Fruit fly (Drosophila melanogaster) whole organism, prepupa: ENCODE measurements around the gene Lcp65Ag2.

ENCODE experiments used
- Blimp-1 ChIP-seq: fragments of 200-800 bp; sonication (Bioruptor generic); optimal IDR thresholded peaks from 3 replicates; lab custom pipeline; 2017; ENCODE audit warnings: missing biosample characterization, missing genetic modification characterization, mild to moderate bottlenecking, moderate library complexity, missing genetic modification reagents
- CG10631 ChIP-seq: fragments of 200-800 bp; sonication (Bioruptor generic); optimal IDR thresholded peaks from 2 replicates; lab custom pipeline; 2016; ENCODE audit warnings: missing biosample characterization, missing genetic modification characterization
- CG1621 ChIP-seq: fragments of 200-800 bp; sonication (Bioruptor generic); optimal IDR thresholded peaks from 3 replicates; lab custom pipeline; 2018; ENCODE audit warnings: missing biosample characterization, mild to moderate bottlenecking, missing genetic modification characterization
- CG16779 ChIP-seq: fragments of 200-800 bp; sonication (Bioruptor generic); optimal IDR thresholded peaks from 3 replicates; lab custom pipeline; 2017; ENCODE audit warnings: missing biosample characterization, mild to moderate bottlenecking, missing genetic modification characterization
- CG34406 ChIP-seq: fragments of 200-800 bp; sonication (Bioruptor generic); optimal IDR thresholded peaks from 3 replicates; lab custom pipeline; 2016; ENCODE audit warnings: missing biosample characterization, missing genetic modification characterization
- CG6792 ChIP-seq: fragments of 200-800 bp; sonication (Bioruptor generic); optimal IDR thresholded peaks from 3 replicates; lab custom pipeline; 2016; ENCODE audit warnings: missing biosample characterization, missing genetic modification characterization
- CG6808 ChIP-seq: fragments of 200-800 bp; sonication (Bioruptor generic); optimal IDR thresholded peaks from 3 replicates; lab custom pipeline; 2017; ENCODE audit warnings: missing biosample characterization, missing genetic modification characterization, mild to moderate bottlenecking, moderate library complexity, missing genetic modification reagents
- Eip78C ChIP-seq: fragments of 200-800 bp; sonication (Bioruptor generic); peaks from one replicate; lab custom pipeline; 2016; ENCODE audit warnings: missing biosample characterization, missing genetic modification characterization
- Eip93F ChIP-seq: fragments of 200-800 bp; sonication (Bioruptor generic); optimal IDR thresholded peaks from 2 replicates; lab custom pipeline; 2016; ENCODE audit warnings: missing biosample characterization, mild to moderate bottlenecking, missing genetic modification characterization
- Hr38 ChIP-seq: sonication (Bioruptor generic); optimal IDR thresholded peaks from 2 replicates; lab custom pipeline; 2016; ENCODE audit warnings: missing biosample characterization, missing genetic modification characterization
- Hr39 ChIP-seq: fragments of 200-800 bp; sonication (Bioruptor generic); optimal IDR thresholded peaks from 2 replicates; lab custom pipeline; 2016; ENCODE audit warnings: missing biosample characterization, missing genetic modification characterization
- pdm3 ChIP-seq: fragments of 200-800 bp; sonication (Bioruptor generic); optimal IDR thresholded peaks from 3 replicates; lab custom pipeline; 2016; ENCODE audit warnings: missing biosample characterization, missing genetic modification characterization
- spab ChIP-seq: fragments of 200-800 bp; sonication (Bioruptor generic); optimal IDR thresholded peaks from 2 replicates; lab custom pipeline; 2017; ENCODE audit warnings: missing biosample characterization, mild to moderate bottlenecking, missing genetic modification characterization, missing genetic modification reagents
- topi ChIP-seq: fragments of 200-800 bp; sonication (Bioruptor generic); optimal IDR thresholded peaks from 3 replicates; lab custom pipeline; 2016; ENCODE audit warnings: missing biosample characterization, missing genetic modification characterization

DNA sequence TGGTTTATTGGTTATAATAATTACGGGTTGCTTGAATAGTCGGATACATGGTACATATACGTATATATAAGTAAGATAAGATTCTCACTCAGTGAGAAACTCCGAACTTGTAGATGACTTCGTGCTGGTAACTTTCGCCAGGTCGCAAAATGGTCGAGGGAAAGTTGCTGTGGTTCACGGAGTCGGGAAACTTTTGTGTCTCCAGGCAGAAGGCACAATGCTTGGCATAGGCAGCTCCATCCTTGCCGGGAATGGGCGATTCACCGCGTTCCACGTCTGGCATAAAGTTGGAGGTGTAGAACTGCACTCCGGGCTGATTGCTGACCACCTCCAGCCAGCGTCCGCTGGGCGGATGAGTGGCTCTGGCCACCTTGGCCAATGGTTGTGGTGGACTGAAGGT lies 40.2 kb downstream of the Lcp65Ag2 start, which contains the start of gene CG10469:
- TF ChIP-seq Eip93F (no peak), CG6808 (GFP tag; lab: Kevin White, UChicago) (no peak), CG1621 (no peak), CG34406 (GFP tag; lab: Kevin White, UChicago) (no peak), CG6792 (GFP tag; lab: Kevin White, UChicago) (no peak), Blimp-1 (GFP tag; lab: Kevin White, UChicago) (no peak), Hr39 (GFP tag; lab: Kevin White, UChicago) (no peak), topi (GFP tag; lab: Kevin White, UChicago) (no peak), Hr38 (GFP tag; lab: Kevin White, UChicago) (no peak), spab (GFP tag; lab: Kevin White, UChicago) (no peak), CG10631 (no peak), pdm3 (GFP tag; lab: Kevin White, UChicago) (no peak), Eip78C (no peak), CG16779 (tag; lab: Kevin White, UChicago) (no peak)
